Worm (Caenorhabditis elegans): ENCODE measurements around the gene F14H8.8.

- TF ChIP-seq snpc-4 (tag; optimal IDR thresholded peaks at IDR 0.05) (no peak), unc-62 (GFP tag; optimal IDR thresholded peaks at IDR 0.05) (no peak), ceh-82 (tag; optimal IDR thresholded peaks at IDR 0.05) (no peak), nhr-12 (tag; optimal IDR thresholded peaks at IDR 0.05) (no peak), mdl-1 (tag; optimal IDR thresholded peaks at IDR 0.05) (no peak), crh-2 (tag; optimal IDR thresholded peaks at IDR 0.05) (no peak), ZK546.5 (tag; optimal IDR thresholded peaks at IDR 0.05) (no peak), fos-1 (tag; optimal IDR thresholded peaks at IDR 0.05) (no peak), mab-5 (tag; optimal IDR thresholded peaks at IDR 0.05) (no peak), nhr-25 (tag; optimal IDR thresholded peaks at IDR 0.05) (no peak), blmp-1 (tag; optimal IDR thresholded peaks at IDR 0.05; ENCODE audit: insufficient read depth) (no peak), elt-3 (tag; optimal IDR thresholded peaks at IDR 0.05) (no peak), nhr-237 (tag; optimal IDR thresholded peaks at IDR 0.05) (no peak)
These were observed 35.9 kb downstream of the F14H8.8 start, which contains the start of gene C25D7.9 for ce11 chrV:15065068-15065744.

Measured in whole organism, L2 larva.